Fruit fly (Drosophila melanogaster): ENCODE results near the gene Usf.

Gene Usf

DNA sequence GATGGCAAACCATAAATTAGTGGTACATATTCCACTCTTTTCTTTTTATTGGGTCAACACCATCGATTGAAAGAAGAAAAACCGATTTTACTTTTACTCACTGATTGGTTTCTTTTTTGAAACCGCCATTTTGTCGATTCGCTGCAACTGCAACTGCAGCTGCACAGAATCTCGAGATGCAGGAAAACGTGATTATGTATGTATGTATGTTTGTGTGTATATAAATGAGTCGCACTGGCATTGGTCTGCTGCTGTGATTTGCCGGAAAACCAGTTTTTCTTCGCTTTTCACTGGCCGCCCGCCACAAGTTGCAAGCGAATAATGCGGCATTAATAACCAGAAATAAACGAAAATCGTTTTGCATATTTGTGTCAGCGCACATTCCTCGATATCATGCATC, 6.1 kb upstream of the Usf start:
- TF ChIP-seq CG8478 (optimal IDR thresholded peaks at IDR 0.05), result no peak
- TF ChIP-seq CTCF (optimal IDR thresholded peaks at IDR 0.05), result no peak

dm6 chrX:4553999-4554398, 5.4 kb upstream of the Usf start, which contains the start of gene CG11444:
TSS of gene CG11444 (minus strand) at chrX:4554398.
- peak; percentile 95 to 97 for TF ChIP-seq CTCF (optimal IDR thresholded peaks at IDR 0.05)
- no peak for TF ChIP-seq CG8478 (optimal IDR thresholded peaks at IDR 0.05)

DNA sequence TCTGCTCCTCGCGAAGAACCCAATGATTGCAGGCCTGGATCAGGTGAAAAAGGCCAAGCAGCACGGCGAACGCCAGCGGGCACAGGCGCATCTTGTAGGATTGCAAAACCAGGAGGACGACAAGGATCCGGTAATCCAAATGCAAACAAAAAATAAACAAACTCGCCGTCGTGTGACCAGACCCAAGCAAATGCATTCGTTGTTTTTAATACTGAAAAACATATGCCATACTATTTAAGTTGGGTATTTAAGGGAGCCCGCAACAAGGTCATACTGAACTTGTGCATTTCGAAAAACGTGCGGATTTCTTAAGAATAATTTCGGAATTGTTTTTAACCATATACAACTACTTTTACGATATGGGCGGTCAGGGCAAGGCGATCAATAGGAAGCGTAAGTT, 3.1 kb upstream of the Usf start, which contains the start of the genes CG11436 and CG3527:
TSS of gene CG11436 (minus strand) at position 162 of the 400 bp plus-strand sequence.
TSS of gene CG3527 (plus strand) at position 257 of the 400 bp plus-strand sequence.
- TF ChIP-seq CG8478 (optimal IDR thresholded peaks at IDR 0.05) (no peak), CTCF (optimal IDR thresholded peaks at IDR 0.05) (peak in 1 of 2 experiments; percentile 15)

DNA sequence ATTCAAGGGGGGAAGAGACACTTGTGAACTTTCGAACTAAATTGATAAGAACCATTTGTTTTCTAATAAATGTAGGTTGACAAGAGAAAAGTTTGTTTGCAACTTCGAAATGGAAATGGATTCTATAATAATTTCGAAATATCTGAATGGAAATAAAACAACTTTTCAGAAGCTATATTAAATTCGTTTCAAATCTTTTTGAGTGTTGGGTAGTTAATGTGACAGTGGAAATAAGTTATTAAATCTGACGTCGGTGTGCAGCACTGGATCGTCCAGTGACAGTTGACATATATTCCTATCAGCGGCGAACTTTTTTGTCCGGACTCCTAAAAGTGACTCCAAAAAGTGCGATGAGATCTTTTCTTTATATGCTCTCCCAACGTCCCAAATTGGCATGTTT, 6.2 kb downstream of the Usf start, which contains the start of gene CG3568:
TSS of gene CG3568 (plus strand) at position 278 of the 400 bp plus-strand sequence.
- TF ChIP-seq CTCF (optimal IDR thresholded peaks at IDR 0.05) (no peak), CG8478 (optimal IDR thresholded peaks at IDR 0.05) (no peak)

dm6 chrX:4540430-4540932, 8.1 kb downstream of the Usf start, which contains the start of the genes rb and CHOp24:
TSS of gene rb (minus strand) at chrX:4540626.
TSS of gene CHOp24 (plus strand) at chrX:4540908.
- TF ChIP-seq CTCF (optimal IDR thresholded peaks at IDR 0.05) (no peak), CG8478 (optimal IDR thresholded peaks at IDR 0.05) (no peak)

dm6 chrX:4534002-4534401, 14.6 kb downstream of the Usf start:
- TF ChIP-seq CG8478 (optimal IDR thresholded peaks at IDR 0.05) (no peak), CTCF (optimal IDR thresholded peaks at IDR 0.05) (no peak)

DNA sequence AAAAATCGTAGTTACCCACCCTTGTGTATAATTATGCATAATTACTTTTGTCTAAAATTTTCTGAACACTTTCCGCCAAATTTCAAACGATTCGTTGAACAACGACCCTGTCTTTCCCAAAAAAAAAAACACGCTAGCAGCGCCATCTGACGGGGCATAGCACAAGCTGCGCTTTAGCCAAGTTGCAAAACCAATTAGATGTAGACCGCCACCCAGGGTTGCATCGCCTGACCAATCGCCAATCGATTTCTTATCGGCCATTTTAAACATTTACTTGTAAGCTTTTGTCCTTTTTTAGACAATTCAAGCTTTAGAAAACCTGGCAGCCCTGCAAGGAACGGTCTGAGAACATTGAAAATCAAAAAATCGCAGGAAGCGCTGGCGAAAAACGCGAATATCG, 18.7 kb downstream of the Usf start, which contains the start of gene CG3556:
TSS of gene CG3556 (plus strand) at position 323 of the 400 bp plus-strand sequence.
- TF ChIP-seq CG8478 (optimal IDR thresholded peaks at IDR 0.05) (no peak), CTCF (optimal IDR thresholded peaks at IDR 0.05) (peak; percentile 97)

DNA sequence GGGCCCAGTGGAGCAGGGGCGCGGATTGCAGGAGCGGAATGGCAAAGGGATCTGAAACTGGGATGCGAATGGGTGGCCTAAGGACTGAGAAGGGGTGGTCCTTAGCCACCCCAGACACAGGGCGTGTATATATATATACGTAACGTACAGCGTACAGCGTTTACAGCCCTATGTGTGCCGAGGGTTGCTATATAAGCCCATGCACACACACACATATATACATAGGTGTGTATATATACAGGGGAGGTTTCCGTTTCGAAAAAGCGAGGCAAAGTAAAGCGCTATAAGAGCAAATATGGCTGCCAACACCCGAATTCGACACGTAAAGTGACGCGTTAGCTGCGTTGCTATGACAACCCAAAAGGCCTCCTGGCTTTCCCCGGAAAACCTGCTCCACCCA, 21.8 kb downstream of the Usf start:
- TF ChIP-seq CTCF (optimal IDR thresholded peaks at IDR 0.05), result no peak
- TF ChIP-seq CG8478 (optimal IDR thresholded peaks at IDR 0.05), result no peak

DNA sequence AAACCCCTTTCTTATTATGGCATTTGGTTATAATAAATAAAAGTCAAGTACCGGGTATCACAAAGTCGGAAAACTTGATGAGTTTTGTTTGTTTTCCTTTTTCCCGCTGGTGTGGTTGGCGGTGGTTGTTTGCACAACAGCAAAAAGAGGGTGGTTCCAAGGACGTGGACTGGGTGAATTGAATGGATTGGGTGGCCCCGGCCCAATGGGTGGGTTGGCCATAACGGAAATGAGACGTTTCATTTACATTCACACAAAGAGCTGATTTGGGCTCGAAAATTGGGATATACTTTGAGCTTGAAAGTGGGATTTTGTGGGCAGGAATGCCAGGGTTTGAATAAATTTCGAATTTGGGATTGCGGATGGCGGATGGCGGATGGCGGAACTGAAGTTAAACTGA, 27.7 kb downstream of the Usf start:
- no peak for TF ChIP-seq CTCF (optimal IDR thresholded peaks at IDR 0.05)
- TF ChIP-seq CG8478 (optimal IDR thresholded peaks at IDR 0.05), result no peak

DNA sequence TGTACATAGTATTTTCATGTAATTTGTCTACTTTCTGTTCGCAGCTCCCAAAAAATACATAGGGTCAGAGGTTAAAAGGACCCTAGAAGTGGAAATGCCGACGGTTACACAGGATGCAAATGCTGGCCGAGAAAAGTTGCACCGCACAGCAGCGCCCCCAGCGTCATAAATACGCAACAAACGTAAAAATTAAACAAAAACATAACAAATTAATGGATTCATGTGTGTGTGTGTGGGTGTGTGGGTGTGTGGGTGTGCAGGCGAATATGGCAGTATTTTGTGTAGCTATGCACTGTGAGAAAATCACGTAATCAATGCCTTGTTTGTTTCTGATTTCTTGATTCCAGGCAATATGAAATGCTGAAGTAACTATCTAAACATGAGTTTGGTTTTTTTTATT, 37.0 kb downstream of the Usf start:
- TF ChIP-seq CTCF (optimal IDR thresholded peaks at IDR 0.05), result peak; percentile 51 to 52
- TF ChIP-seq CG8478 (optimal IDR thresholded peaks at IDR 0.05), result no peak

- TF ChIP-seq CG8478 (optimal IDR thresholded peaks at IDR 0.05) (no peak), CTCF (optimal IDR thresholded peaks at IDR 0.05) (peak in 1 of 2 experiments; percentile 27)
These were observed 40.4 kb downstream of the Usf start for dm6 chrX:4508072-4508644.

DNA sequence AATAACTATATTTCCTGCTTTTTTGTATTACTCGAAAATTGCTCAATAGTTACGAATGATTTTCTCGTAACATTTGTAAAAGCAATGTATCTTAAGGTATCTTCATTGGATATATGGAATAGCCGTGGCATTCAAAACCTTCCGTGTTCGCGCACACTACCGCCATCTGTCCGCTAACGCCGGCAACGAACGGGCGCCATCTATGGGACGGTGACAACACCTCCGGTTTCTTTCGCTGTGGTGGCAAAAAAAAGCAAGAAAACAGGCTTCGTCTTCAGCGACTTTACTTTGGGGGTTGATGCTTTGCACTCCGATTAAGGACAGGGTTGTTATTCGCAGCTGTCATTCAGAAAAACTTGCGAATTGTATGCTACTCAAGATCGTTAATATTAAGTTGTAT, 41.5 kb downstream of the Usf start:
- TF ChIP-seq CG8478 (optimal IDR thresholded peaks at IDR 0.05), result no peak
- TF ChIP-seq CTCF (optimal IDR thresholded peaks at IDR 0.05), result peak; percentile 95 to 98

dm6 chrX:4505318-4505717, 43.3 kb downstream of the Usf start:
- no peak for TF ChIP-seq CTCF (optimal IDR thresholded peaks at IDR 0.05)
- no peak for TF ChIP-seq CG8478 (optimal IDR thresholded peaks at IDR 0.05)

DNA sequence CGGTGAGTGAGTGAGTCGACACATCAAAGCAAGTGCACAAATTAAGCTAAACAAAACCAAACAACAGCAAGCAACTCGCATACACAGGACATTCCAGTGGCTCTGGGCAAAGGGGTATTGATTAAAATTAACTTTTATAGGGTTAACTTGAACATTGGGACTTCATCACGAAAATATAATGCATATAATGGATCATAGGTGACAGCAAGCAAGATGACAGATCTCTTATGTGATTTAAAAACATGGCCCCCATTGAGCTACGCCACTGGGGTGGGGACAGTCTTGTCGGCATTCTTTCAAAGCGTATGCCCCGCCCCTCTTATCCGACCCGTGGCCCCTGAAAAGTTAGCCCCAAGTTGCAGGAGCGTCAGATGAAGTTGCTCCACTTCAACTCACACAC, 45.1 kb downstream of the Usf start:
- TF ChIP-seq CG8478 (optimal IDR thresholded peaks at IDR 0.05) (no peak), CTCF (optimal IDR thresholded peaks at IDR 0.05) (no peak)

dm6 chrX:4498234-4498633, 50.4 kb downstream of the Usf start:
- TF ChIP-seq CTCF (optimal IDR thresholded peaks at IDR 0.05), result no peak
- no peak for TF ChIP-seq CG8478 (optimal IDR thresholded peaks at IDR 0.05)
